Fruit fly (Drosophila melanogaster): ENCODE data around the gene sstn.

dm6 chr3L:15131278-15131677 is 36.8 kb upstream of the sstn start, which contains the start of gene CG13457:
- TF ChIP-seq fkh (GFP tag; optimal IDR thresholded peaks at IDR 0.05) (no peak), fd59A (GFP tag; optimal IDR thresholded peaks at IDR 0.05) (no peak), Eip78C (GFP tag) (no peak), Lpt (GFP tag; optimal IDR thresholded peaks at IDR 0.05) (no peak), Eip93F (GFP tag; optimal IDR thresholded peaks at IDR 0.05) (no peak), CG6163 (GFP tag; IDR thresholded peaks at IDR 0.05) (no peak), svp (GFP tag) (no peak)
